Worm (Caenorhabditis elegans): ENCODE measurements around the gene Y39G8B.1.

The Y39G8B.1 gene

ce11 chrII:13998964-13999363 lies 25.4 kb upstream of the Y39G8B.1 start, which contains the start of gene F01D5.2:
Gene F01D5.2 (minus strand): TSS chrII:13999064.
- TF ChIP-seq dao-5 (tag; optimal IDR thresholded peaks at IDR 0.05) = no peak
- TF ChIP-seq W03F9.2 (tag; optimal IDR thresholded peaks at IDR 0.05) = no peak
- no peak for TF ChIP-seq him-1 (tag; optimal IDR thresholded peaks at IDR 0.05)

- no peak for TF ChIP-seq dao-5 (tag; optimal IDR thresholded peaks at IDR 0.05)
- TF ChIP-seq W03F9.2 (tag; optimal IDR thresholded peaks at IDR 0.05) = no peak
- no peak for TF ChIP-seq him-1 (tag; optimal IDR thresholded peaks at IDR 0.05)
Observed at ce11 chrII:13997989-13998388, 24.4 kb upstream of the Y39G8B.1 start.

- TF ChIP-seq dao-5 (tag; optimal IDR thresholded peaks at IDR 0.05) (no peak), W03F9.2 (tag; optimal IDR thresholded peaks at IDR 0.05) (no peak), him-1 (tag; optimal IDR thresholded peaks at IDR 0.05) (no peak)
Observed at ce11 chrII:13997477-13997876, 23.9 kb upstream of the Y39G8B.1 start, which contains the start of gene F01D5.1. Gene F01D5.1 (minus strand): TSS chrII:13997581.

ce11 chrII:13994934-13995333 lies 21.3 kb upstream of the Y39G8B.1 start, which contains the start of gene Y39G8B.7:
Gene Y39G8B.7 (minus strand): TSS chrII:13995034.
- TF ChIP-seq dao-5 (tag; optimal IDR thresholded peaks at IDR 0.05) = no peak
- TF ChIP-seq W03F9.2 (tag; optimal IDR thresholded peaks at IDR 0.05) = no peak
- no peak for TF ChIP-seq him-1 (tag; optimal IDR thresholded peaks at IDR 0.05)

- TF ChIP-seq him-1 (tag; optimal IDR thresholded peaks at IDR 0.05) (no peak), dao-5 (tag; optimal IDR thresholded peaks at IDR 0.05) (no peak), W03F9.2 (tag; optimal IDR thresholded peaks at IDR 0.05) (no peak)
Observed at ce11 chrII:13991741-13992140, 18.1 kb upstream of the Y39G8B.1 start, which contains the start of gene Y39G8B.5. Gene Y39G8B.5 (minus strand): TSS chrII:13991841.

DNA sequence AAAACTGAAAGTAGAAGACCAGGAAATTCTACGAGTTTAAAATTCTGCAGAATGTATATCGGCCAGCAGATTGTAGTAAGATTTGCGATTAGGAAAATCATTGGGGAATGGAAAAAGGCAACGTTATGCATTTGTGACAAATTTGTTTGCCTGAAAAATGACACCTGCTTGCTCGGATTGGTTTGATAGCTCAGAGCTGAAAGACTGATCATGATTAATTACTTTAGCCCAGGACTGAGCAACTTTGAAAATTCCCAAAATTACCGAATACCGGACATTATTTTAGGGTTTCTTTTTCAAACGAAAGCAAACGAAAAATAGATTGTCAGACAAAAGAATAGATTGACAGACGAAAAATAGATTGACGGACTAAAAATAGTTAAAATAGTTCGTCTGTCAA lies 10.9 kb upstream of the Y39G8B.1 start, which contains the start of gene sre-47:
TSS of gene sre-47 (minus strand) at position 101 of the 400 bp plus-strand sequence.
- no peak for TF ChIP-seq him-1 (tag; optimal IDR thresholded peaks at IDR 0.05)
- no peak for TF ChIP-seq W03F9.2 (tag; optimal IDR thresholded peaks at IDR 0.05)
- no peak for TF ChIP-seq dao-5 (tag; optimal IDR thresholded peaks at IDR 0.05)

- TF ChIP-seq dao-5 (tag; optimal IDR thresholded peaks at IDR 0.05) = no peak
- TF ChIP-seq W03F9.2 (tag; optimal IDR thresholded peaks at IDR 0.05) = no peak
- TF ChIP-seq him-1 (tag; optimal IDR thresholded peaks at IDR 0.05) = no peak
Observed at ce11 chrII:13982923-13983322, 9.3 kb upstream of the Y39G8B.1 start, which contains the start of the genes Y39G8B.13 and Y39G8B.10. Gene Y39G8B.13 (minus strand): TSS chrII:13983047. Gene Y39G8B.10 (minus strand): TSS chrII:13983115.

DNA sequence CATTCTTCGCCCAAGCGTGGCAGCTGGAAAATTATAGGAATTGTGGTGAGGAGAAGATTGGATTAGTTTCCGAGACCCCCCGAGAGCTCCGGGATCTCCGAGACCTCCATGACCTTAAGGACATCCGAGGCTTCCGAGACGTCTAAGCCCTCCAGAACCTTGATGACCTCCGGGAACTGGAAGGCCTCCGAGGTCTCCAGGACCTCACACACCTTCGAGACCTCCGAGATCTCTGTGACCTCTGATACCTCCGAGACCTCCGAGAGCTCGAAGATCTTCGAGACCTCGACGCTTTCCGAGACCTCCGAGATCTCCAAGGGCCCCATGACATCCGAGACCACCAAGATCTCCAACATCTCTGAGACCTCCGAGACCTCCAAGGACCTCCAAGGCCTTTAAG lies 8.6 kb upstream of the Y39G8B.1 start:
- TF ChIP-seq dao-5 (tag; optimal IDR thresholded peaks at IDR 0.05) = no peak
- TF ChIP-seq W03F9.2 (tag; optimal IDR thresholded peaks at IDR 0.05) = no peak
- TF ChIP-seq him-1 (tag; optimal IDR thresholded peaks at IDR 0.05) = no peak

ce11 chrII:13981819-13982218 lies 8.2 kb upstream of the Y39G8B.1 start:
- TF ChIP-seq W03F9.2 (tag; optimal IDR thresholded peaks at IDR 0.05) = no peak
- TF ChIP-seq him-1 (tag; optimal IDR thresholded peaks at IDR 0.05) = no peak
- TF ChIP-seq dao-5 (tag; optimal IDR thresholded peaks at IDR 0.05) = no peak

DNA sequence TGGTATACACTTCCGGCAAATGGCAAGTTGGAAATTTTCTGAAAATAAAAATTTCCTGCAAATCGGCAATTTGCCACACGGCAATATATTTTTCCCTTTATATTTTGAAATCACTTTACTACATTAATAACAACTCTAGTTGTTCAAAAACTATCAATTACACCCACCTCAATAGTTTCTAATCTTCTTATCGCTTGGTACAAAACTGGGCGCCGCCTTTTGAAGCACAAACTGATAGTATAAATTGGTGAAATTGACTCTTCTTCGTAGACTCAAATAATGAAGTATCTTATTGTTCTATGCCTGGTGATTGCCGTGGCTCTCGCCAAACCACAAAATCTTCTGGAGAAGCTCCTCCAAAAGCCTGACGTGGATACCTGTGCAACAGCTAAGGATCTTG lies 7.5 kb upstream of the Y39G8B.1 start, which contains the start of gene Y39G8B.9:
TSS of gene Y39G8B.9 (plus strand) at position 269 of the 400 bp plus-strand sequence.
- TF ChIP-seq him-1 (tag; optimal IDR thresholded peaks at IDR 0.05) = no peak
- TF ChIP-seq W03F9.2 (tag; optimal IDR thresholded peaks at IDR 0.05) = no peak
- TF ChIP-seq dao-5 (tag; optimal IDR thresholded peaks at IDR 0.05) = no peak

DNA sequence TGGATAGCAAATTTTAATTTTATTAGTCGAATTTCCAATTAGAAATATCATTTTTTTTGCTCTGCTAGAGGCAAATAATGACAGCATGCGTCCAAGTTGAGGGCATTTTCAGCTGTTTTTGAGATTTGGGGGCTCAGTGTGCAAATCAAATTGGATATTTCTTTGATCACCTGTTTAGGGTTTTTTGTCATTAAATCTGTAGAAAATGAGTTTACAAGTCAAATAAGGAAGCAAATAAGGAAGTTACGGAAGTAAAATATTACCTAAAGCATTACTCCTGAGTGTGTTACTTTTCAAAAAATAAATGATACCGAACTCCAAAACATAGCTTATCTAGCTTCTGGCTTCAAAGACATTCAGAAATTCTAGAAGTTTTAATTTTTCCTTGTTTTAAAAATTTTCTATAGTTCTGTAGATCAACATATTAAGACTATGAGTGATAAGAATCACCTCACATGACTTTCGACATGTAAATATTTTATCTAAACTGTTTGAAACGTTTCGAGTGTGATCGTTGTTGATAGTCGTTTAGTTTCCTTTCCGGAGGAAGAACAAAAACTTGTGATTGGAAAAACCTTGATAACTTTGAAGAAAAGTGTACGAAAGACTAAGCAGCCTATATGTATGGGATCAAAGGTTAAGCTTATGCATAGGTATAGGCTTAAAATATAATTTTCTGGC lies 6.4 kb upstream of the Y39G8B.1 start, which contains the start of gene sre-48:
TSS of gene sre-48 (minus strand) at position 51 of the 681 bp plus-strand sequence.
- no peak for TF ChIP-seq him-1 (tag; optimal IDR thresholded peaks at IDR 0.05)
- TF ChIP-seq W03F9.2 (tag; optimal IDR thresholded peaks at IDR 0.05) = no peak
- no peak for TF ChIP-seq dao-5 (tag; optimal IDR thresholded peaks at IDR 0.05)

- no peak for TF ChIP-seq W03F9.2 (tag; optimal IDR thresholded peaks at IDR 0.05)
- TF ChIP-seq him-1 (tag; optimal IDR thresholded peaks at IDR 0.05) = no peak
- no peak for TF ChIP-seq dao-5 (tag; optimal IDR thresholded peaks at IDR 0.05)
Observed at ce11 chrII:13977701-13978100, 4.1 kb upstream of the Y39G8B.1 start.

ce11 chrII:13976161-13976560 lies 2.5 kb upstream of the Y39G8B.1 start, which contains the start of gene Y39G8B.2:
Gene Y39G8B.2 (minus strand): TSS chrII:13976221.
- no peak for TF ChIP-seq W03F9.2 (tag; optimal IDR thresholded peaks at IDR 0.05)
- TF ChIP-seq him-1 (tag; optimal IDR thresholded peaks at IDR 0.05) = no peak
- no peak for TF ChIP-seq dao-5 (tag; optimal IDR thresholded peaks at IDR 0.05)

DNA sequence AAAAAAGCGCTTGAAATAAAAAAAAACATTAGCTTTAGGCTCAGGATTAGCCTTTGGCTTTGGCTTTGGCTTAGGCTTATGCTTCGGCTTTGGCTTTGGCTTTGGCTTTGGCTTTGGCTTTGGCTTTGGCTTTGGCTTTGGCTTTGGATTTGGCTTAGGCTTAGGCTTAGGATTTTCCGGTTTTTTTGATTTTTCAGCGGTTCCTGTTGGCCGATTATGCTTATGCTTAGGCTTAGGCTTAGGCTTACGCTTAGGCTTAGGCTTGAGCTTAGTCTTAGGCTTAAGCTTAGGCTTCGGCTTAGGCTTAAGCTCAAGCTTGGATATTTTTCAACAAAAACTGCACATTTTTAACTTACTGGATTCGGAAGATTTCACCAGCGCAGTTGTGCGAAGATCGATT lies 524 bp upstream of the Y39G8B.1 start:
- TF ChIP-seq dao-5 (tag; optimal IDR thresholded peaks at IDR 0.05) = no peak
- TF ChIP-seq W03F9.2 (tag; optimal IDR thresholded peaks at IDR 0.05) = no peak
- TF ChIP-seq him-1 (tag; optimal IDR thresholded peaks at IDR 0.05) = no peak
